Fruit fly (Drosophila melanogaster): ENCODE results near the gene CG14252.

CG14252 gene

DNA sequence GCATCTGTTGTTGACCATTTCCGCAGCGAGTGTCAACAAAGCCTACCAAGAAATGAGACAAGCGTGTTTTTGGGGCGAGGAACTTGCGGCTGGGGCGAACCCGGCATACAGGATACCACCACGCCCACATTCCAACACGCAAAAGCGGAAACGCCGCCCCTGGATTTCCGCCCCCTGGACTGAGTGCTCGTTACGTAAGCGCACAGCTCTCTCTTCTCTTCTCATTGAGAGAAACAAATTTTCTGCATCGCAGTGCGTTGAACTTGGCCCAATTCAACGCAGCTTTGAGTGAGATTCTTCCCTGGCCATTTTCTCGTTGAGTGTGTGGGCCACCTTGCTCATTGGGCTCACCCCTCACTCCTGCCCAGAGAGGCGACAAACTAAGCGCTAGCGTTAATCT is 15.2 kb downstream of the CG14252 start:
- TF ChIP-seq Dfd (GFP tag; optimal IDR thresholded peaks at IDR 0.05) (no peak), dl (GFP tag; optimal IDR thresholded peaks at IDR 0.05; ENCODE audit: insufficient read depth in 1 of 2, partially characterized antibody in 2 of 2) (peak in 1 of 2 experiments; percentile 5), lola (GFP tag; optimal IDR thresholded peaks at IDR 0.05) (no peak), fru (GFP tag; optimal IDR thresholded peaks at IDR 0.05) (no peak), dmrt93B (GFP tag; optimal IDR thresholded peaks at IDR 0.05) (no peak)

DNA sequence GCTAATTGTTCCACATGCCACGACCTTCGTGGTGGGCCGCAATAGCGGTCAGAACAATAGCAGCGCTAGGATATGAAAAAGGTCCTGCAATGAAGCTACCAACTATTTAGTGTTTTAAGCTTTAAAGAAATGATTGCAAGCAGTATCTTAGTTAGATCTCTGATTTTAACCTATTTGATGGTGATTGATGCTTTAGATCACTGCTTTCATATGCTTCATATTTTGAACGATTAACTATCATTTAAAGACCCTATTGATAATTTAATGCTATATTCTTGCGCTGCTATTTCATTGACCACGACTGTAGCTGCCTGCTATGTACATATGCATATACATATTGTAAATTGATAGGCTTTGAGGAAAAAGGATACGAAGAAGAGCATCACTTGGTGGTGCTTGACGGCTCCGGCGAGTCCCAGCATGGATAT is 18.4 kb downstream of the CG14252 start:
- peak; percentile 20 for TF ChIP-seq Hnf4 (GFP tag; optimal IDR thresholded peaks at IDR 0.05)
- no peak for TF ChIP-seq CrebA (GFP tag; optimal IDR thresholded peaks at IDR 0.05; ENCODE audit: borderline replicate concordance)
- no peak for TF ChIP-seq Abd-B (GFP tag; optimal IDR thresholded peaks at IDR 0.05)
- no peak for TF ChIP-seq CG32264 (GFP tag; optimal IDR thresholded peaks at IDR 0.05)
- peak; percentile 61 for TF ChIP-seq HLH106 (tag; optimal IDR thresholded peaks at IDR 0.05)
- no peak for TF ChIP-seq Dfd (GFP tag; optimal IDR thresholded peaks at IDR 0.05)
- TF ChIP-seq tai (GFP tag; optimal IDR thresholded peaks at IDR 0.05): no peak
- peak; percentile 29 for TF ChIP-seq CG9705 (GFP tag; optimal IDR thresholded peaks at IDR 0.05)
- TF ChIP-seq jim (GFP tag; optimal IDR thresholded peaks at IDR 0.05): no peak
- TF ChIP-seq foxo (GFP tag; optimal IDR thresholded peaks at IDR 0.05): peak in 1 of 2 experiments; percentile 71
- no peak for TF ChIP-seq psq (GFP tag; optimal IDR thresholded peaks at IDR 0.05)
- no peak for TF ChIP-seq lola (GFP tag; optimal IDR thresholded peaks at IDR 0.05)
- TF ChIP-seq pan (optimal IDR thresholded peaks at IDR 0.05): no peak
- TF ChIP-seq dmrt93B (GFP tag; optimal IDR thresholded peaks at IDR 0.05): peak; percentile 64
- no peak for TF ChIP-seq Dif (GFP tag; optimal IDR thresholded peaks at IDR 0.05; ENCODE audit: partially characterized antibody)
- TF ChIP-seq rgr (GFP tag; optimal IDR thresholded peaks at IDR 0.05): peak; percentile 20
- TF ChIP-seq GATAd (GFP tag; optimal IDR thresholded peaks at IDR 0.05): no peak
- TF ChIP-seq woc (GFP tag; optimal IDR thresholded peaks at IDR 0.05): peak; percentile 19
- no peak for TF ChIP-seq Vsx2 (GFP tag; optimal IDR thresholded peaks at IDR 0.05; ENCODE audit: partially characterized antibody)
- peak; percentile 24 for TF ChIP-seq fru (GFP tag; optimal IDR thresholded peaks at IDR 0.05)
- TF ChIP-seq sv (GFP tag; optimal IDR thresholded peaks at IDR 0.05): peak; percentile 18
- TF ChIP-seq Sp1 (GFP tag; optimal IDR thresholded peaks at IDR 0.05): peak; percentile 40
- TF ChIP-seq dsf (GFP tag; optimal IDR thresholded peaks at IDR 0.05; ENCODE audit: borderline replicate concordance): no peak
- no peak for TF ChIP-seq N (GFP tag; optimal IDR thresholded peaks at IDR 0.05)
- no peak for TF ChIP-seq usp (GFP tag; optimal IDR thresholded peaks at IDR 0.05)
- no peak for TF ChIP-seq Rel (GFP tag; optimal IDR thresholded peaks at IDR 0.05)
- no peak for TF ChIP-seq Rel (tag; optimal IDR thresholded peaks at IDR 0.05)
- TF ChIP-seq h (GFP tag; optimal IDR thresholded peaks at IDR 0.05): peak; percentile 37
- TF ChIP-seq dl (GFP tag; optimal IDR thresholded peaks at IDR 0.05; ENCODE audit: insufficient read depth in 1 of 2, partially characterized antibody in 2 of 2): no peak
- TF ChIP-seq ey (GFP tag; optimal IDR thresholded peaks at IDR 0.05): peak; percentile 47
- TF ChIP-seq br (GFP tag; optimal IDR thresholded peaks at IDR 0.05): peak; percentile 36
- TF ChIP-seq sage (GFP tag; optimal IDR thresholded peaks at IDR 0.05): peak; percentile 64
- TF ChIP-seq Mio (GFP tag; optimal IDR thresholded peaks at IDR 0.05): no peak
- peak; percentile 25 for TF ChIP-seq OdsH (GFP tag; optimal IDR thresholded peaks at IDR 0.05)
- no peak for TF ChIP-seq Myc (optimal IDR thresholded peaks at IDR 0.05)
- no peak for TF ChIP-seq Hr83 (GFP tag; optimal IDR thresholded peaks at IDR 0.05; ENCODE audit: poor library complexity, severe bottlenecking)
- no peak for TF ChIP-seq brk (GFP tag; optimal IDR thresholded peaks at IDR 0.05)
- no peak for TF ChIP-seq Hr78 (GFP tag; optimal IDR thresholded peaks at IDR 0.05)
- TF ChIP-seq Jra (GFP tag; optimal IDR thresholded peaks at IDR 0.05): no peak

DNA sequence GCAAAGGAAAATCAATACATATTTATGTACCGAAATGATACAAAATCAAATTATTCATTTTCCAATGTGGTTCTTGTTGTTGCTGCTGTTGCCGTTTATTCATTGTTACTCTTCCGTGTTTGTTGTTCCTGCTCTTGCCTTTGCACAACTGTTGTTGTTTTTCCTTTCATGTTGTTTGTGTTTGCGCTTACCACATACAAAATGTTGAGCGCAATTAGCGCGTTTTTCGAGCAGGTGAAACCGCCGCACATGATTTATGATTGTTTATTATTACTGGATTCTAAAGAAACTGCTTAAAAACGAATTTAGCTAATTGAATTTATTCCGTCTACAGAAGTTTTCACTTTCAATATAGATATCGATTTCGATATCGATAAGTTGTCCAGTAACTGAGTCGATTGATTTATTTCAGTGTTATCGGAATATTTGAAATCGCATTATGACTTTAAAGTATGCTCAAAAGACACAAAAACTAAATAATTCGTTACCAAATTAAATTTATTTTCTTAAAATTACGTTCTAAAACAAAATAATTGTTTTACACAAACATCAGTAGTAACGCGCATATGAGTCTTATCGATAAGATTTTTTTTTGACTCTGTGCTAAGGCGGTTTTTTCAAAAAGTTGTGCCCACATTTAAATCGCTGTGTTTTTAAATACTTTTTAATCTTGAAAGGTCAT is 19.3 kb downstream of the CG14252 start, which contains the start of gene Tsp97E:
Gene Tsp97E, minus strand, starts transcription at position 366 of the 682 bp plus-strand sequence.
- TF ChIP-seq br (GFP tag; optimal IDR thresholded peaks at IDR 0.05) (no peak), sv (GFP tag; optimal IDR thresholded peaks at IDR 0.05) (no peak), Hnf4 (GFP tag; optimal IDR thresholded peaks at IDR 0.05) (peak; percentile 3), Sp1 (GFP tag; optimal IDR thresholded peaks at IDR 0.05) (peak; percentile 5), brk (GFP tag; optimal IDR thresholded peaks at IDR 0.05) (peak; percentile 25), fru (GFP tag; optimal IDR thresholded peaks at IDR 0.05) (peak; percentile 54), Hr83 (GFP tag; optimal IDR thresholded peaks at IDR 0.05; ENCODE audit: poor library complexity, severe bottlenecking) (no peak)

Data from whole organism, wandering third instar larva.